Worm (Caenorhabditis elegans): ENCODE measurements around the gene lin-8.

ce11 chrII:3067447-3067846 lies 10.8 kb downstream of the lin-8 start:
- TF ChIP-seq nhr-27 (tag; optimal IDR thresholded peaks at IDR 0.05) (no peak), D2030.7 (GFP tag; IDR thresholded peaks at IDR 0.05) (no peak), F39B2.1 (GFP tag; IDR thresholded peaks at IDR 0.05) (no peak), snpc-4 (GFP tag; optimal IDR thresholded peaks at IDR 0.05) (no peak), snpc-4 (tag; optimal IDR thresholded peaks at IDR 0.05) (no peak), bed-1 (GFP tag; IDR thresholded peaks at IDR 0.05) (no peak), F52B5.7 (tag; optimal IDR thresholded peaks at IDR 0.05) (no peak), C17E4.6 (GFP tag; IDR thresholded peaks at IDR 0.05) (no peak), hmg-1.2 (GFP tag; IDR thresholded peaks at IDR 0.05) (no peak), ceh-79 (tag; optimal IDR thresholded peaks at IDR 0.05) (no peak), Y79H2A.3 (GFP tag; conservative IDR thresholded peaks at IDR 0.05) (no peak)
